Worm (Caenorhabditis elegans) whole organism, young adult: ENCODE results near the gene dep-1.

Experiments used
- hlh-12 ChIP-seq: sonication (generic microtip); optimal IDR thresholded peaks from 2 replicates; lab custom pipeline; 2016; ENCODE audit warnings: missing genetic modification characterization, missing compliant biosample characterization
- hmg-20 ChIP-seq: fragments of 200-800 bp; sonication (Bioruptor generic); IDR thresholded peaks from 2 replicates; pipeline ENCODE4 v1.3.6; 2022; ENCODE audit warnings: missing genetic modification reagents, missing genetic modification characterization, missing compliant biosample characterization
- lag-1 ChIP-seq: fragments of 200-800 bp; sonication (Bioruptor generic); IDR thresholded peaks from 2 replicates; pipeline ENCODE4 v1.3.6; 2022; ENCODE audit warnings: missing genetic modification reagents, missing genetic modification characterization, missing compliant biosample characterization
- nfya-1 ChIP-seq: sonication (generic microtip); optimal IDR thresholded peaks from 2 replicates; lab custom pipeline; 2017; ENCODE audit warnings: antibody characterized with exemption, missing compliant biosample characterization, missing genetic modification characterization, borderline replicate concordance; ENCODE audit not compliant: insufficient read depth
- unc-62 ChIP-seq: fragments of 150-350 bp; optimal IDR thresholded peaks from 2 replicates; lab custom pipeline; 2014; ENCODE audit warnings: missing biosample characterization, missing genetic modification reagents, missing genetic modification characterization

- TF ChIP-seq nfya-1 (no peak), hlh-12 (tag; lab: Kevin White, UChicago) (no peak), lag-1 (no peak), unc-62 (no peak), hmg-20 (GFP tag; lab: Robert Waterston, UW) (no peak)
Measured at ce11 chrII:8959081-8959480, 60.5 kb downstream of the dep-1 start.
